Worm (Caenorhabditis elegans) whole organism, early embryonic: Measurements from ENCODE around the gene lbp-3.

ENCODE experiments used
- B0310.2 ChIP-seq: sonication (generic microtip); optimal IDR thresholded peaks from 2 replicates; lab custom pipeline; 2016; ENCODE audit warnings: mild to moderate bottlenecking, missing genetic modification characterization, missing compliant biosample characterization
- F13C5.2 ChIP-seq: sonication (generic microtip); optimal IDR thresholded peaks from 2 replicates; lab custom pipeline; 2017; ENCODE audit warnings: mild to moderate bottlenecking, missing genetic modification characterization, inconsistent platforms, missing compliant biosample characterization
- aly-1 ChIP-seq: sonication (generic microtip); optimal IDR thresholded peaks from 2 replicates; lab custom pipeline; 2016; ENCODE audit warnings: missing genetic modification characterization, missing compliant biosample characterization
- ama-1 ChIP-seq: fragments of 150-350 bp; optimal IDR thresholded peaks from 2 replicates; lab custom pipeline; 2014
- ceh-13 ChIP-seq: fragments of 200-800 bp; sonication (Bioruptor generic); optimal IDR thresholded peaks from 2 replicates; lab custom pipeline; 2018; ENCODE audit warnings: mild to moderate bottlenecking, missing genetic modification characterization, missing compliant biosample characterization
- ceh-36 ChIP-seq: sonication (generic microtip); optimal IDR thresholded peaks from 2 replicates; lab custom pipeline; 2016; ENCODE audit warnings: missing genetic modification characterization, inconsistent platforms, missing compliant biosample characterization
- ets-7 ChIP-seq: sonication (generic microtip); optimal IDR thresholded peaks from 2 replicates; lab custom pipeline; 2016; ENCODE audit warnings: missing genotype, missing genetic modification characterization, missing compliant biosample characterization
- flt-1 ChIP-seq: fragments of 200-800 bp; sonication (Bioruptor generic); IDR thresholded peaks from 2 replicates; pipeline ENCODE4 v1.3.6; 2022; ENCODE audit warnings: missing genetic modification characterization, missing compliant biosample characterization
- hmbx-1 ChIP-seq: sonication (generic microtip); optimal IDR thresholded peaks from 2 replicates; lab custom pipeline; 2016; ENCODE audit warnings: mild to moderate bottlenecking, missing genetic modification characterization, missing compliant biosample characterization
- hmg-4 ChIP-seq: fragments of 200-800 bp; sonication (Bioruptor generic); optimal IDR thresholded peaks from 2 replicates; lab custom pipeline; 2018; ENCODE audit warnings: mild to moderate bottlenecking, missing genetic modification characterization, missing compliant biosample characterization
- hnd-1 ChIP-seq: sonication (generic microtip); optimal IDR thresholded peaks from 2 replicates; lab custom pipeline; 2016; ENCODE audit warnings: missing genetic modification characterization, missing compliant biosample characterization
- pes-1 ChIP-seq: fragments of 200-800 bp; sonication (Bioruptor generic); IDR thresholded peaks from 2 replicates; pipeline ENCODE4 v1.3.6; 2022; ENCODE audit warnings: missing genetic modification reagents, missing genetic modification characterization, missing compliant biosample characterization
- scrt-1 ChIP-seq: fragments of 200-800 bp; sonication (Bioruptor generic); IDR thresholded peaks from 2 replicates; pipeline ENCODE4 v1.3.6; 2022; ENCODE audit warnings: missing genetic modification characterization, missing compliant biosample characterization
- sea-1 ChIP-seq: fragments of 200-800 bp; sonication (Bioruptor generic); conservative IDR thresholded peaks from 2 replicates; pipeline ENCODE4 v1.3.6; 2022; ENCODE audit warnings: missing genetic modification characterization, missing compliant biosample characterization
- tbx-11 ChIP-seq: fragments of 200-800 bp; sonication (Bioruptor generic); IDR thresholded peaks from 2 replicates; pipeline ENCODE4 v1.3.6; 2022; ENCODE audit warnings: missing genetic modification characterization, missing compliant biosample characterization
- tbx-37 ChIP-seq: fragments of 200-800 bp; sonication (Bioruptor generic); conservative IDR thresholded peaks from 2 replicates; pipeline ENCODE4 v1.3.6; 2022; ENCODE audit warnings: missing genetic modification reagents, missing genetic modification characterization, missing compliant biosample characterization
- tra-4 ChIP-seq: sonication (generic microtip); optimal IDR thresholded peaks from 2 replicates; lab custom pipeline; 2017; ENCODE audit warnings: missing genetic modification characterization, missing compliant biosample characterization

lbp-3 gene

DNA sequence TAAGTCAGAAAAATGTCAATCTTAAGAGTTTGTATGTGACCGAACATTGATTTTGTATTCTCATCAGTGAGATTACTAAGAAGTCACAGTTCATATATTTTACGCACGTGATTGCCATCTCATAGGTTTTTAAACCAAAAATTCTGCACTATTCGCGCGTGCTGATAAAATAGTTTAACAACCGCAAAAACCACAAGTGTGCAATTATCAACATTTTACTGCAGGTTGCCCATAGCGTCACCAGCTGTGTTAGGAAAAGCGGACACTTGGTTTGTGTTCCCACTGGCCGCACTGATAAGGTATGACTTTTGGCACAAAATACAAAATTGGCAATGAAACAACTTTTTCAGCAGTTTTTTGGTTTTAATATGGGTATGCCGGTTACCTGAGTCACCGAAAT, 33.0 kb downstream of the lbp-3 start:
- TF ChIP-seq pes-1 (GFP tag; lab: Robert Waterston, UW) (no peak), tra-4 (no peak), tbx-11 (GFP tag; lab: Robert Waterston, UW) (no peak), aly-1 (tag; lab: Kevin White, UChicago) (no peak), ceh-13 (GFP tag; lab: Kevin White, UChicago) (no peak), ets-7 (tag; lab: Kevin White, UChicago) (no peak), hmbx-1 (no peak), hnd-1 (no peak), hmg-4 (GFP tag; lab: Kevin White, UChicago) (no peak), ama-1 (no peak), flt-1 (GFP tag; lab: Robert Waterston, UW) (no peak), ceh-36 (no peak), sea-1 (GFP tag; lab: Robert Waterston, UW) (no peak), tbx-37 (GFP tag; lab: Robert Waterston, UW) (no peak), F13C5.2 (tag; lab: Kevin White, UChicago) (no peak)

DNA sequence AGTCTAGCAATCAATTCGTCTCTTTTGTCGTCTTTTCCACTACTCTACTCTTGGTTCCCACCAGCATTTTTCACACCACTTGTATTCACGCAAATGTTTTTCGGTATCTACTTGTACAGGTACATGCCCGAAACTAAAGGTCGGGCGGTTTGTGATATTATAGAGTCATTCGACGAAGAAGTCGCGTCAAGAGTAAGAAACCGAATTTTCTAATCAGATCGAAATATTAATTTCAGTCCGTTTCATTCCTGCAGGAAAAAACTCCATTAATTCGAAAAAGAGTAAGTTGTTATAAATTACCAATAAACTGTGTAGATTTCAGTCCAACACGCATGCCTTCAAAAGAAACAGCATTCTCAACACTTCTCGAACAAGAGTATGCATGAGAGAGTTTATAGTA, 34.8 kb downstream of the lbp-3 start:
- TF ChIP-seq B0310.2 (tag; lab: Kevin White, UChicago) (no peak), ets-7 (tag; lab: Kevin White, UChicago) (no peak), ceh-36 (no peak), F13C5.2 (tag; lab: Kevin White, UChicago) (no peak), tbx-37 (GFP tag; lab: Robert Waterston, UW) (no peak), pes-1 (GFP tag; lab: Robert Waterston, UW) (no peak), ama-1 (no peak), flt-1 (GFP tag; lab: Robert Waterston, UW) (no peak), hnd-1 (no peak), scrt-1 (GFP tag; lab: Robert Waterston, UW) (no peak), tra-4 (no peak), sea-1 (GFP tag; lab: Robert Waterston, UW) (no peak)

DNA sequence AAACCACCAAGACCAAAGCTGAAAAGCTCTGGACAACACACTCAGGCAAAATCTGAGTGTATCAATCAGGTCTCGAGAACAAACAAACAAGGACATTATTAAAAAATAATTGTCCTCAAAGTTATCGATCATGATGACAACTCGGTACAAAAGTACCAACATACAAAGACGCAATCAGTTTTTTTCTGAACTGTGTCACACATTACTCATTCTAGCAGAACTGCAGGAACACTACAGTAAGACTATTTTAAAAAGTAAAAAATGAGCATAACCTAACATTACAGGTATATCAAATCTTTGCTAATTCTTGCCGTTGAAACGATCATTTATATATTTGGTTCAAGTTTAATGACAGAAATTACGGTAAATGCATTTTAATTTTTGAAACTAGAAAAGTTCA, 39.0 kb downstream of the lbp-3 start, which contains the start of gene K09C4.2:
Gene K09C4.2, plus strand, starts transcription at position 301 of the 400 bp plus-strand sequence.
- TF ChIP-seq F13C5.2 (tag; lab: Kevin White, UChicago): no peak
- no peak for TF ChIP-seq B0310.2 (tag; lab: Kevin White, UChicago)
- no peak for TF ChIP-seq tbx-37 (GFP tag; lab: Robert Waterston, UW)
- TF ChIP-seq flt-1 (GFP tag; lab: Robert Waterston, UW): no peak
- TF ChIP-seq hmbx-1: no peak
- no peak for TF ChIP-seq tbx-11 (GFP tag; lab: Robert Waterston, UW)
- no peak for TF ChIP-seq ceh-13 (GFP tag; lab: Kevin White, UChicago)
- TF ChIP-seq hnd-1: no peak
- TF ChIP-seq hmg-4 (GFP tag; lab: Kevin White, UChicago): no peak
- TF ChIP-seq pes-1 (GFP tag; lab: Robert Waterston, UW): no peak
- TF ChIP-seq tra-4: no peak

DNA sequence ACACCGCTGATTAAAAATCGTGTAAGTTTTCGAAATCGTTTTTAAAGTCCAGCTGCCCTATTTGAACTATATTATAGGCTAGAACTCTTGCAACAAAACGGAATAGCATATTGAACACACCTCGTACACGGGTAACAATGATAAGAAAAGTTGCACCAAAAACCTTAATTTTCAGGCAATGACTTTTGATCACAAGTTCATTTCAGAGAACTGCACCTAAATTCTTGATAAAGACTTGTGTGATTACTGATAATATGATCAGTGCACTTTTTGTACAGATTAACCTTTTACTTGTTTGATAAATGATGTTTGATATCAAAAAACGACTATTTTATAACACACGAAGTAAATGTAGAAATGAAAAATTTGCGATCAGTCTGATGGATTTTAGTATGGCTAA, 40.6 kb downstream of the lbp-3 start:
- TF ChIP-seq ceh-36 (no peak), tbx-37 (GFP tag; lab: Robert Waterston, UW) (no peak), ets-7 (tag; lab: Kevin White, UChicago) (no peak), hmg-4 (GFP tag; lab: Kevin White, UChicago) (no peak), sea-1 (GFP tag; lab: Robert Waterston, UW) (no peak), scrt-1 (GFP tag; lab: Robert Waterston, UW) (no peak), tra-4 (no peak), F13C5.2 (tag; lab: Kevin White, UChicago) (no peak), pes-1 (GFP tag; lab: Robert Waterston, UW) (no peak), tbx-11 (GFP tag; lab: Robert Waterston, UW) (no peak)

DNA sequence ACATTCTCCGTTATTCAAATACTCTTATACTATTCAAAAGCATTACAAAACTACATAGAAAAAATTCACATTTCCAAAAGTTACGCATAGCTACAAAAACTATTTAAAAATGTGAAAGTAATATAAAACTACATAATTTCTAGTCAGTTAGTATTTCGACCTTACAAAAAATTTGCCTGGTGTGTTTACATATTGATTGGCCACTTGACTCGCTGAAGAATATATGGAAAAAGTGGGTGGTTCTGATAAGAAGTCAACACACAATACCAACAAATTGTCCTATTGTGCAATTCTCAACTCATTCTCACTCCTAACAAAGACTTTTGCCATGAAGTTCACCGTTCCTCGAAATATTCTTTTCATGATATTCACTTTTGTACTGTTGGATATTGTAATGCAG, 41.4 kb downstream of the lbp-3 start, which contains the start of gene K09C4.1:
Gene K09C4.1, plus strand, starts transcription at position 301 of the 400 bp plus-strand sequence.
- TF ChIP-seq tbx-11 (GFP tag; lab: Robert Waterston, UW): no peak
- no peak for TF ChIP-seq ets-7 (tag; lab: Kevin White, UChicago)
- TF ChIP-seq tra-4: no peak
- no peak for TF ChIP-seq B0310.2 (tag; lab: Kevin White, UChicago)
- no peak for TF ChIP-seq hmg-4 (GFP tag; lab: Kevin White, UChicago)
- TF ChIP-seq F13C5.2 (tag; lab: Kevin White, UChicago): no peak

DNA sequence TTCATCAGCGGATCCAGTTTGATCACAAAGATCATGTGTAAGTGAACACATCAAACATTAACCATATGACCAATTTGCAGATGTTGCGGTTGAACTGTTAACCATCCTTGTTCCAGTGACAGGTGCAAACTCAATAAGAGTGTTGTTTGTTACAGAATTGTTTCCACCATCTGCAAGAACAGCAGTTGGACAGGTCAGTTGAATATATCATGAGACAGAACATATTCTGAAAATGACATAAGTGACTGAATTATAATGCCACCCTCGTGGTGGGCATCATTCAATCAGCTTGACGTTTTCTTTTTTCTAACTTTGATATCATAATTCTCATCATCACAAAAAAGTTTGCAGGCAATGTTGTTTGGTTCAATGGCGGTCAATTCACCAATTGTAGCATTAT, 43.4 kb downstream of the lbp-3 start:
- no peak for TF ChIP-seq F13C5.2 (tag; lab: Kevin White, UChicago)

DNA sequence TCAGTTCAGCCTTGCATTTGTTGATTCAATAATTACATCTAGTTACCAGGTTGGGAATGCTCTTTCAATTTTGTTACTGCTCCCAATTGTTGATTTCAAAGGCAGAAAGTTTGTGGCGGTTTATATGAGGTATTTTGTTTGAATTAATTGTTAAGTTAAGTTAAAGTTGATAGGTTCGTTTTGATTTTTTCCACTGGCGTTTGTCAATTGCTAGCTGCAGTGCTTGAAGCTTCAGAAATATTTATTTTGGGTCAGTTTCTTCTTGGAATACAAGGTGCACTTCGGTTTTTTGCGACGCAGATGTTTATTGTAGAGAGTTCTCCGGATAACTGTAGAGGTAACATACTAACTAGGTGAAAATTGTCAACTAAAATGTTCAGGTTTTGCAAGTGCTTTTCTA, 44.6 kb downstream of the lbp-3 start, which contains the start of gene F11D5.5:
Gene F11D5.5, plus strand, starts transcription at position 301 of the 400 bp plus-strand sequence.
- no peak for TF ChIP-seq ceh-36

DNA sequence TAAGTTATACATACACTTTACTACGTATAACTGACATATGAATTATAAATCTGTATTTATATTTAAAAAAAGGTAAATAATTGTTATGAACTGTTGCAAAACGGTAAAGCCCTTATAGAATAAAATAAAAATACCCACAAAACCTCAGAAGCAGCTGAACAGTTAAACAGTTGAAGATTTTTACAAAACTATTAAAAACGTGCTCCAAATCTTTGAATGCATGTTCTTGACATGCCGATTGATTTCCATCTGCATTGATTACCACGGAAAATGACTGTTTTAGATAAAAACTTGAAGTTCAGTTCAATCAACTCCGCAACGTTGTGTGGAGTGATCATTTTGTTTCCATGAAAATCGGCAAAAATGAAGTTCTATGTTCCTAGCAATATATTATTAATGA, 46.9 kb downstream of the lbp-3 start, which contains the start of gene F11D5.7:
Gene F11D5.7, plus strand, starts transcription at position 301 of the 400 bp plus-strand sequence.
- no peak for TF ChIP-seq ceh-36

DNA sequence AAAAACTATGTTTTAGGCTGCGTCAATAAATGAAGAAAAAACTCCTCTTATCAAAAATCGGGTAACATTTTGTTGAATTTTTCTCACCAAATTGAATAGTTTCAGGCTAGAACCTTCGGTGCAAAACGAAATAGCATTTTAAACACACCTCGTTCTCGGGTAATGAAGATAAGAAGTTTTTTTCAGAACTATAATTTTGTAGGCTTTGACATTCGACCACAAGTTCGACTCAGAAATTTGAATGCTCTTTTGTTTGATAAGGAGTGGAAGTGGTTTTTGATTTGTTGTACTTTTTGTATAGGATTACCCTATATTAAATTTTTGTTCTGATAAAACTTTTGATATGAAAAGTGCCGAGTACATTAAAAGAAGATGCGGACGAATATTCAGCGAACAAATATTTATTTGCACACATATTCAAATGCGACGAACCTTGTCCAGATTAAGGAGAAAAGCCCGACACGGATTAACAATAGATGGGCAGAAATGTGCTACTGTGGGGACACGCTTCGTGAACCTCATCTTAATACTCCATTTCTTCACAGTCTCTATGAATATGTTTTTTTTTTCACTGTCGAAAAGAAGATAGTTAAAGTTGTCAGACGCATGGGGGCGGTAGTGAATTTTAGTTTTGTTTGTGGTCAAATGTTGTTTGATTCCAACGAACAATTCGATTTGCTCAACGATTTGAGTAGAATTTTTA, 49.6 kb downstream of the lbp-3 start:
- TF ChIP-seq ceh-13 (GFP tag; lab: Kevin White, UChicago) (no peak), tbx-37 (GFP tag; lab: Robert Waterston, UW) (no peak), hnd-1 (no peak), aly-1 (tag; lab: Kevin White, UChicago) (no peak), ceh-36 (no peak), ama-1 (no peak), sea-1 (GFP tag; lab: Robert Waterston, UW) (no peak), ets-7 (tag; lab: Kevin White, UChicago) (no peak), hmbx-1 (no peak)
